Worm (Caenorhabditis elegans) whole organism, L2 larva: ENCODE measurements around the gene K09A9.6.

Source experiments
- C34F6.9 ChIP-seq: fragments of 150-350 bp; optimal IDR thresholded peaks from 2 replicates; lab custom pipeline; 2014; ENCODE audit warnings: missing biosample characterization, missing genetic modification characterization
- F13H6.1 ChIP-seq: sonication (generic microtip); optimal IDR thresholded peaks from 2 replicates; lab custom pipeline; 2016; ENCODE audit warnings: missing genetic modification characterization, missing compliant biosample characterization
- R02D3.7 ChIP-seq: fragments of 150-350 bp; optimal IDR thresholded peaks from 2 replicates; lab custom pipeline; 2014; ENCODE audit warnings: missing biosample characterization, missing genetic modification characterization
- Y55F3AM.14 ChIP-seq: fragments of 200-800 bp; sonication (Bioruptor generic); optimal IDR thresholded peaks from 2 replicates; lab custom pipeline; 2018; ENCODE audit warnings: mild to moderate bottlenecking, missing genetic modification characterization, missing compliant biosample characterization
- ZK546.5 ChIP-seq: sonication (generic microtip); optimal IDR thresholded peaks from 2 replicates; lab custom pipeline; 2017; ENCODE audit warnings: missing biosample characterization, missing genetic modification characterization
- alr-1 ChIP-seq: fragments of 150-350 bp; optimal IDR thresholded peaks from 2 replicates; lab custom pipeline; 2014; ENCODE audit warnings: missing biosample characterization, missing genetic modification characterization
- aly-2 ChIP-seq: fragments of 150-350 bp; optimal IDR thresholded peaks from 2 replicates; lab custom pipeline; 2014; ENCODE audit warnings: missing biosample characterization, missing genetic modification characterization
- ama-1 ChIP-seq: fragments of 150-350 bp; optimal IDR thresholded peaks from 2 replicates; lab custom pipeline; 2018; ENCODE audit warnings: inconsistent platforms
- blmp-1 ChIP-seq: sonication (generic microtip); optimal IDR thresholded peaks from 2 replicates; lab custom pipeline; 2017; ENCODE audit warnings: missing genetic modification characterization, mild to moderate bottlenecking, missing compliant biosample characterization, antibody characterized with exemption, moderate library complexity; ENCODE audit not compliant: insufficient read depth
- ceh-16 ChIP-seq: fragments of 150-350 bp; optimal IDR thresholded peaks from 2 replicates; lab custom pipeline; 2014; ENCODE audit warnings: missing biosample characterization, missing genetic modification characterization
- ceh-82 ChIP-seq: fragments of 150-350 bp; optimal IDR thresholded peaks from 2 replicates; lab custom pipeline; 2014; ENCODE audit warnings: missing biosample characterization, missing genetic modification characterization
- crh-2 ChIP-seq: sonication (generic microtip); optimal IDR thresholded peaks from 2 replicates; lab custom pipeline; 2017; ENCODE audit warnings: missing biosample characterization, missing genetic modification characterization
- dmd-4 ChIP-seq: sonication (generic microtip); optimal IDR thresholded peaks from 2 replicates; lab custom pipeline; 2017; ENCODE audit warnings: missing biosample characterization, missing genetic modification characterization
- egl-27 ChIP-seq: sonication (generic microtip); optimal IDR thresholded peaks from 3 replicates; lab custom pipeline; 2017; ENCODE audit warnings: missing biosample characterization, missing genetic modification reagents, missing genetic modification characterization
- elt-1 ChIP-seq: fragments of 150-350 bp; optimal IDR thresholded peaks from 2 replicates; lab custom pipeline; 2014; ENCODE audit warnings: missing biosample characterization, missing genetic modification characterization
- elt-3 ChIP-seq: sonication (generic microtip); optimal IDR thresholded peaks from 2 replicates; lab custom pipeline; 2017; ENCODE audit warnings: missing biosample characterization, missing genetic modification characterization
- fos-1 ChIP-seq: fragments of 150-350 bp; optimal IDR thresholded peaks from 2 replicates; lab custom pipeline; 2014; ENCODE audit warnings: missing biosample characterization, missing genetic modification characterization
- gmeb-1 ChIP-seq: fragments of 150-350 bp; optimal IDR thresholded peaks from 2 replicates; lab custom pipeline; 2014; ENCODE audit warnings: missing biosample characterization, missing genetic modification characterization
- lin-11 ChIP-seq: fragments of 150-350 bp; sonication (generic microtip); optimal IDR thresholded peaks from 2 replicates; lab custom pipeline; 2014; ENCODE audit warnings: missing biosample characterization, missing genetic modification characterization, inconsistent platforms, mixed read lengths
- lin-13 ChIP-seq: fragments of 150-350 bp; optimal IDR thresholded peaks from 2 replicates; lab custom pipeline; 2014; ENCODE audit warnings: missing biosample characterization, missing genetic modification reagents, missing genetic modification characterization
- lin-39 ChIP-seq: fragments of 150-350 bp; optimal IDR thresholded peaks from 2 replicates; lab custom pipeline; 2014; ENCODE audit warnings: missing biosample characterization, missing genetic modification reagents, missing genetic modification characterization
- lsy-2 ChIP-seq, 2 experiments: fragments of 150-350 bp in 1 of 2; sonication (generic microtip) in 1 of 2; optimal IDR thresholded peaks; 2 replicates each; lab custom pipeline; 2014 to 2017; ENCODE audit warnings: missing biosample characterization in 2 of 2, missing genetic modification characterization in 2 of 2
- mab-5 ChIP-seq: fragments of 150-350 bp; optimal IDR thresholded peaks from 2 replicates; lab custom pipeline; 2014; ENCODE audit warnings: missing biosample characterization, missing genetic modification characterization
- mbf-1 ChIP-seq: sonication (generic microtip); optimal IDR thresholded peaks from 2 replicates; lab custom pipeline; 2017; ENCODE audit warnings: missing biosample characterization, missing genetic modification characterization
- mdl-1 ChIP-seq, 2 experiments: fragments of 150-350 bp in 1 of 2; sonication (generic microtip) in 1 of 2; optimal IDR thresholded peaks; 2 replicates each; lab custom pipeline; 2017; ENCODE audit warnings: missing biosample characterization in 2 of 2, missing genetic modification characterization in 2 of 2
- nhr-10 ChIP-seq: sonication (generic microtip); optimal IDR thresholded peaks from 2 replicates; lab custom pipeline; 2017; ENCODE audit warnings: missing biosample characterization, missing genetic modification characterization
- nhr-11 ChIP-seq: fragments of 150-350 bp; optimal IDR thresholded peaks from 2 replicates; lab custom pipeline; 2014; ENCODE audit warnings: missing biosample characterization, missing genetic modification characterization
- nhr-12 ChIP-seq: fragments of 150-350 bp; optimal IDR thresholded peaks from 2 replicates; lab custom pipeline; 2014; ENCODE audit warnings: missing biosample characterization, missing genetic modification characterization
- nhr-129 ChIP-seq: fragments of 150-350 bp; optimal IDR thresholded peaks from 2 replicates; lab custom pipeline; 2014; ENCODE audit warnings: missing biosample characterization, missing genetic modification characterization
- nhr-21 ChIP-seq: fragments of 150-350 bp; optimal IDR thresholded peaks from 2 replicates; lab custom pipeline; 2014; ENCODE audit warnings: missing biosample characterization, missing genetic modification characterization
- nhr-23 ChIP-seq: fragments of 150-350 bp; optimal IDR thresholded peaks from 2 replicates; lab custom pipeline; 2014; ENCODE audit warnings: missing biosample characterization, missing genetic modification reagents, missing genetic modification characterization
- nhr-237 ChIP-seq: fragments of 150-350 bp; optimal IDR thresholded peaks from 2 replicates; lab custom pipeline; 2014; ENCODE audit warnings: missing biosample characterization, missing genetic modification characterization
- nhr-25 ChIP-seq: fragments of 150-350 bp; sonication (generic microtip); optimal IDR thresholded peaks from 3 replicates; lab custom pipeline; 2014; ENCODE audit warnings: missing biosample characterization, missing genetic modification characterization
- nhr-6 ChIP-seq: fragments of 150-350 bp; optimal IDR thresholded peaks from 2 replicates; lab custom pipeline; 2014; ENCODE audit warnings: missing biosample characterization, missing genetic modification characterization
- nhr-77 ChIP-seq: fragments of 150-350 bp; optimal IDR thresholded peaks from 2 replicates; lab custom pipeline; 2014; ENCODE audit warnings: missing biosample characterization, missing genetic modification characterization
- sem-4 ChIP-seq: fragments of 150-350 bp; optimal IDR thresholded peaks from 2 replicates; lab custom pipeline; 2014; ENCODE audit warnings: missing biosample characterization, missing genetic modification reagents, missing genetic modification characterization
- skn-1 ChIP-seq: sonication (generic microtip); optimal IDR thresholded peaks from 2 replicates; lab custom pipeline; 2017; ENCODE audit warnings: missing biosample characterization, missing genetic modification characterization
- sma-3 ChIP-seq: sonication (generic microtip); optimal IDR thresholded peaks from 2 replicates; lab custom pipeline; 2016; ENCODE audit warnings: missing genetic modification reagents, missing genetic modification characterization, missing compliant biosample characterization
- sma-9 ChIP-seq, 2 experiments: fragments of 150-350 bp in 1 of 2; sonication (generic microtip) in 1 of 2; optimal IDR thresholded peaks; 2 replicates each; lab custom pipeline; 2014 to 2016; ENCODE audit warnings: missing genetic modification characterization in 2 of 2, mild to moderate bottlenecking in 1 of 2, missing biosample characterization in 1 of 2, missing compliant biosample characterization in 1 of 2, missing genetic modification reagents in 1 of 2, moderate library complexity in 1 of 2
- snpc-4 ChIP-seq: fragments of 150-350 bp; optimal IDR thresholded peaks from 2 replicates; lab custom pipeline; 2014; ENCODE audit warnings: missing biosample characterization, missing genetic modification characterization
- unc-39 ChIP-seq: fragments of 150-350 bp; optimal IDR thresholded peaks from 2 replicates; lab custom pipeline; 2014; ENCODE audit warnings: missing biosample characterization, missing genetic modification characterization
- unc-55 ChIP-seq: fragments of 150-350 bp; sonication (generic microtip); optimal IDR thresholded peaks from 3 replicates; lab custom pipeline; 2014; ENCODE audit warnings: missing biosample characterization, missing genetic modification reagents, missing genetic modification characterization
- unc-62 ChIP-seq: fragments of 150-350 bp; optimal IDR thresholded peaks from 2 replicates; lab custom pipeline; 2014; ENCODE audit warnings: missing biosample characterization, missing genetic modification reagents, missing genetic modification characterization
- zag-1 ChIP-seq: fragments of 150-350 bp; optimal IDR thresholded peaks from 2 replicates; lab custom pipeline; 2014; ENCODE audit warnings: missing biosample characterization, missing genetic modification characterization
- ztf-1 ChIP-seq: fragments of 200-800 bp; sonication (Bioruptor generic); conservative IDR thresholded peaks from 2 replicates; pipeline ENCODE4 v1.3.6; 2022; ENCODE audit warnings: missing genetic modification characterization, missing compliant biosample characterization
- ztf-11 ChIP-seq: sonication (generic microtip); optimal IDR thresholded peaks from 2 replicates; lab custom pipeline; 2017; ENCODE audit warnings: missing biosample characterization, missing genetic modification characterization
- ztf-4 ChIP-seq: fragments of 150-350 bp; optimal IDR thresholded peaks from 2 replicates; lab custom pipeline; 2014; ENCODE audit warnings: missing biosample characterization, missing genetic modification characterization

Gene K09A9.6

ce11 chrX:15608593-15608992, 31.6 kb downstream of the K09A9.6 start:
- TF ChIP-seq nhr-23 (no peak), nhr-237 (no peak), lsy-2 (tag; optimal IDR thresholded peaks at IDR 0.05; lab: Kevin White, UChicago) (peak in 1 of 2 experiments; percentile 30), C34F6.9 (peak; percentile 32), lin-13 (GFP tag; lab: Kevin White, UChicago) (no peak), ztf-1 (GFP tag; lab: Robert Waterston, UW) (no peak), aly-2 (no peak), sma-9 (GFP tag; optimal IDR thresholded peaks at IDR 0.05; lab: Kevin White, UChicago) (peak; percentile 27), sma-9 (tag; optimal IDR thresholded peaks at IDR 0.05; lab: Kevin White, UChicago) (no peak), nhr-129 (tag; lab: Kevin White, UChicago) (peak; percentile 48), ztf-11 (tag; lab: Kevin White, UChicago) (no peak), nhr-21 (tag; lab: Kevin White, UChicago) (peak; percentile 6), ztf-4 (peak; percentile 37), F13H6.1 (no peak), unc-55 (GFP tag; lab: Kevin White, UChicago) (peak; percentile 23)

ce11 chrX:15609698-15610097, 32.7 kb downstream of the K09A9.6 start:
- TF ChIP-seq sma-9 (GFP tag; optimal IDR thresholded peaks at IDR 0.05; lab: Kevin White, UChicago) (peak; percentile 12), sma-9 (tag; optimal IDR thresholded peaks at IDR 0.05; lab: Kevin White, UChicago) (no peak), unc-39 (tag; lab: Kevin White, UChicago) (no peak)

- TF ChIP-seq F13H6.1 (peak; percentile 53), nhr-10 (no peak), gmeb-1 (tag; lab: Kevin White, UChicago) (peak; percentile 70), blmp-1 (tag; lab: Kevin White, UChicago) (peak; percentile 37), sma-9 (GFP tag; optimal IDR thresholded peaks at IDR 0.05; lab: Kevin White, UChicago) (peak; percentile 72), sma-9 (tag; optimal IDR thresholded peaks at IDR 0.05; lab: Kevin White, UChicago) (no peak), nhr-12 (no peak), nhr-77 (tag; lab: Kevin White, UChicago) (no peak), zag-1 (tag; lab: Kevin White, UChicago) (no peak), ztf-1 (GFP tag; lab: Robert Waterston, UW) (no peak), skn-1 (peak; percentile 84), dmd-4 (tag; lab: Kevin White, UChicago) (no peak), ztf-4 (peak; percentile 57), C34F6.9 (peak; percentile 57), ama-1 (lab: Kevin White, UChicago) (peak; percentile 71), R02D3.7 (no peak), lin-11 (tag; lab: Kevin White, UChicago) (no peak), fos-1 (tag; lab: Kevin White, UChicago) (peak; percentile 90), nhr-11 (tag; lab: Kevin White, UChicago) (no peak), nhr-6 (tag; lab: Kevin White, UChicago) (no peak), snpc-4 (tag; lab: Kevin White, UChicago) (no peak), nhr-237 (no peak), lsy-2 (tag; optimal IDR thresholded peaks at IDR 0.05; lab: Kevin White, UChicago) (peak; percentile 35 to 64), mbf-1 (tag; lab: Kevin White, UChicago) (no peak), ZK546.5 (tag; lab: Kevin White, UChicago) (no peak), nhr-129 (tag; lab: Kevin White, UChicago) (peak; percentile 85), lin-13 (GFP tag; lab: Kevin White, UChicago) (peak; percentile 50), sem-4 (tag; lab: Kevin White, UChicago) (no peak), nhr-25 (peak; percentile 63), elt-3 (tag; lab: Kevin White, UChicago) (no peak), unc-62 (GFP tag; lab: Kevin White, UChicago) (no peak), nhr-23 (no peak), ztf-11 (tag; lab: Kevin White, UChicago) (no peak), Y55F3AM.14 (GFP tag; lab: Kevin White, UChicago) (no peak), lin-39 (tag; lab: Kevin White, UChicago) (no peak), mdl-1 (tag; optimal IDR thresholded peaks at IDR 0.05; lab: Kevin White, UChicago) (peak in 1 of 2 experiments; percentile 78), crh-2 (peak; percentile 93), nhr-21 (tag; lab: Kevin White, UChicago) (peak; percentile 60), unc-39 (tag; lab: Kevin White, UChicago) (no peak), unc-55 (GFP tag; lab: Kevin White, UChicago) (peak; percentile 18), aly-2 (peak; percentile 54), sma-3 (GFP tag; lab: Kevin White, UChicago) (peak; percentile 63), ceh-16 (no peak), alr-1 (tag; lab: Kevin White, UChicago) (no peak), egl-27 (no peak), elt-1 (tag; lab: Kevin White, UChicago) (no peak), ceh-82 (tag; lab: Kevin White, UChicago) (no peak), mab-5 (tag; lab: Kevin White, UChicago) (no peak)
Measured at ce11 chrX:15610527-15611091, 33.6 kb downstream of the K09A9.6 start.
